Worm (Caenorhabditis elegans): Measurements from ENCODE around the gene Y50D7A.10.

- TF ChIP-seq egl-44 (GFP tag; IDR thresholded peaks at IDR 0.05) = no peak
- TF ChIP-seq F52B5.7 (tag; optimal IDR thresholded peaks at IDR 0.05) = no peak
- peak; percentile 77 for TF ChIP-seq madf-8 (GFP tag; conservative IDR thresholded peaks at IDR 0.05)
- no peak for TF ChIP-seq unc-62 (GFP tag; optimal IDR thresholded peaks at IDR 0.05)
- TF ChIP-seq nfya-1 (tag; optimal IDR thresholded peaks at IDR 0.05; ENCODE audit: borderline replicate concordance, insufficient read depth) = no peak
- no peak for TF ChIP-seq let-526 (GFP tag; IDR thresholded peaks at IDR 0.05)
- TF ChIP-seq F39B2.1 (GFP tag; IDR thresholded peaks at IDR 0.05) = no peak
- TF ChIP-seq nhr-80 (tag; optimal IDR thresholded peaks at IDR 0.05) = no peak
- TF ChIP-seq dpl-1 (GFP tag; optimal IDR thresholded peaks at IDR 0.05) = no peak
- TF ChIP-seq lag-1 (GFP tag; IDR thresholded peaks at IDR 0.05) = no peak
Measured at ce11 chrIII:311174-311573, 4.1 kb upstream of the Y50D7A.10 start.
